Fruit fly (Drosophila melanogaster): ENCODE results near the gene wit.

DNA sequence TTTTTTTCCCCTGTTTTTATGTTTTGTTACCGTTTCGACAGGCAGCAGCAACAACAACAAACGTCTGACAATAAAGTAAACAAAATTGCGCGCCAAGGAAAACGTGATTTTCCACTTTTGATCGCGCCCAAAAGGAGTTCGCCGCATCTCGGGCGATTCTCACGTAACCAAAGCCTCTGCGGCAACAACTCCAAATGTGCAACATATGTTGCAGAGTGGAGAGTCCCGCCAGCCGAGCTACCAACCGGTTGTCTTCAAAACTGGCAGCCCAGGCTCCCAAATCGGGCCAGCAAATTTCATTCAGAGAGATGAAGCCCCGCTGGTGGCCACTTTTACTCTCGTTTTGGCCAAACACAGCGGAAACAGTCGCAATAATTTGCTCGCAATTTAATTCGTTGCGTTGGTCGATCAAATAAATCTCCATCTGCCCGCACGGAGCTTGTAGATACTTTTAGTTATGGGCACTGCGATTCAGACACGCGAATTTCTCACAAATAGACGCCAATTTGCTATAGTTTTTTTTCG lies 16.0 kb downstream of the wit start:
- TF ChIP-seq usp (GFP tag; optimal IDR thresholded peaks at IDR 0.05) (no peak), pan (optimal IDR thresholded peaks at IDR 0.05) (no peak), dmrt93B (GFP tag; optimal IDR thresholded peaks at IDR 0.05) (no peak), br (GFP tag; optimal IDR thresholded peaks at IDR 0.05) (no peak), ey (GFP tag; optimal IDR thresholded peaks at IDR 0.05) (no peak), Hr83 (GFP tag; optimal IDR thresholded peaks at IDR 0.05; ENCODE audit: poor library complexity, severe bottlenecking) (no peak), Rel (GFP tag; optimal IDR thresholded peaks at IDR 0.05) (no peak), Rel (tag; optimal IDR thresholded peaks at IDR 0.05) (no peak), rgr (GFP tag; optimal IDR thresholded peaks at IDR 0.05) (no peak), h (GFP tag; optimal IDR thresholded peaks at IDR 0.05) (no peak)

All from whole organism, wandering third instar larva.